Worm (Caenorhabditis elegans) whole organism, L3 larva: ENCODE measurements around the gene nuo-3.

Experiments used
- R02D3.7 ChIP-seq: fragments of 150-350 bp; optimal IDR thresholded peaks from 2 replicates; lab custom pipeline; 2014; ENCODE audit warnings: missing biosample characterization, missing genetic modification characterization
- aly-2 ChIP-seq: fragments of 150-350 bp; optimal IDR thresholded peaks from 2 replicates; lab custom pipeline; 2014; ENCODE audit warnings: missing biosample characterization, missing genetic modification characterization
- ama-1 ChIP-seq: fragments of 150-350 bp; optimal IDR thresholded peaks from 2 replicates; lab custom pipeline; 2018
- ceh-16 ChIP-seq: sonication (generic microtip); optimal IDR thresholded peaks from 2 replicates; lab custom pipeline; 2017; ENCODE audit warnings: missing biosample characterization, missing genetic modification characterization
- ceh-28 ChIP-seq: fragments of 150-350 bp; optimal IDR thresholded peaks from 2 replicates; lab custom pipeline; 2014; ENCODE audit warnings: missing biosample characterization, missing genetic modification reagents, missing genetic modification characterization
- ceh-82 ChIP-seq: fragments of 150-350 bp; optimal IDR thresholded peaks from 2 replicates; lab custom pipeline; 2014; ENCODE audit warnings: missing biosample characterization, missing genetic modification characterization
- ceh-9 ChIP-seq: sonication (generic microtip); optimal IDR thresholded peaks from 2 replicates; lab custom pipeline; 2018; ENCODE audit warnings: missing biosample characterization, missing genetic modification characterization
- daf-12 ChIP-seq: fragments of 150-350 bp; optimal IDR thresholded peaks from 2 replicates; lab custom pipeline; 2014; ENCODE audit warnings: missing biosample characterization, missing genetic modification reagents, missing genetic modification characterization
- egl-27 ChIP-seq: sonication (generic microtip); optimal IDR thresholded peaks from 4 replicates; lab custom pipeline; 2017; ENCODE audit warnings: missing biosample characterization, missing genetic modification reagents, missing genetic modification characterization
- elt-1 ChIP-seq: fragments of 150-350 bp; optimal IDR thresholded peaks from 2 replicates; lab custom pipeline; 2014; ENCODE audit warnings: missing biosample characterization, missing genetic modification characterization
- elt-2 ChIP-seq: sonication (generic microtip); optimal IDR thresholded peaks from 2 replicates; lab custom pipeline; 2016; ENCODE audit warnings: missing genetic modification reagents, mild to moderate bottlenecking, missing genetic modification characterization, missing compliant biosample characterization
- fkh-10 ChIP-seq: sonication (generic microtip); optimal IDR thresholded peaks from 2 replicates; lab custom pipeline; 2017; ENCODE audit warnings: missing biosample characterization, missing genetic modification reagents, missing genetic modification characterization
- fkh-2 ChIP-seq: fragments of 150-350 bp; optimal IDR thresholded peaks from 2 replicates; lab custom pipeline; 2014; ENCODE audit warnings: missing biosample characterization, missing genetic modification reagents, missing genetic modification characterization
- fos-1 ChIP-seq: fragments of 150-350 bp; optimal IDR thresholded peaks from 2 replicates; lab custom pipeline; 2014; ENCODE audit warnings: missing biosample characterization, missing genetic modification characterization
- hmg-11 ChIP-seq: sonication (generic microtip); optimal IDR thresholded peaks from 2 replicates; lab custom pipeline; 2016; ENCODE audit warnings: missing genetic modification characterization, missing compliant biosample characterization
- jun-1 ChIP-seq: fragments of 150-350 bp; optimal IDR thresholded peaks from 2 replicates; lab custom pipeline; 2014; ENCODE audit warnings: missing biosample characterization, missing genetic modification reagents, missing genetic modification characterization
- lin-15B ChIP-seq: fragments of 150-350 bp; optimal IDR thresholded peaks from 2 replicates; lab custom pipeline; 2014; ENCODE audit warnings: missing biosample characterization, missing genetic modification characterization
- lin-39 ChIP-seq: fragments of 150-350 bp; optimal IDR thresholded peaks from 2 replicates; lab custom pipeline; 2018; ENCODE audit warnings: missing biosample characterization, missing genetic modification reagents, missing genetic modification characterization
- lsy-12 ChIP-seq: sonication (generic microtip); optimal IDR thresholded peaks from 2 replicates; lab custom pipeline; 2016; ENCODE audit warnings: mild to moderate bottlenecking, missing genetic modification characterization, missing compliant biosample characterization
- mdl-1 ChIP-seq: fragments of 150-350 bp; optimal IDR thresholded peaks from 2 replicates; lab custom pipeline; 2014; ENCODE audit warnings: missing biosample characterization, missing genetic modification characterization
- mml-1 ChIP-seq: fragments of 150-350 bp; sonication (generic microtip); optimal IDR thresholded peaks from 3 replicates; lab custom pipeline; 2014; ENCODE audit warnings: missing biosample characterization, missing genetic modification characterization
- nhr-11 ChIP-seq: fragments of 150-350 bp; optimal IDR thresholded peaks from 2 replicates; lab custom pipeline; 2014; ENCODE audit warnings: missing biosample characterization, missing genetic modification characterization
- nhr-12 ChIP-seq: fragments of 150-350 bp; optimal IDR thresholded peaks from 2 replicates; lab custom pipeline; 2014; ENCODE audit warnings: missing biosample characterization, missing genetic modification characterization
- nhr-237 ChIP-seq: fragments of 150-350 bp; optimal IDR thresholded peaks from 2 replicates; lab custom pipeline; 2014; ENCODE audit warnings: missing biosample characterization, missing genetic modification characterization
- nhr-25 ChIP-seq: sonication (generic microtip); optimal IDR thresholded peaks from 2 replicates; lab custom pipeline; 2017; ENCODE audit warnings: missing biosample characterization, missing genetic modification characterization
- nhr-28 ChIP-seq: fragments of 150-350 bp; optimal IDR thresholded peaks from 2 replicates; lab custom pipeline; 2014; ENCODE audit warnings: missing biosample characterization, missing genetic modification characterization
- nhr-43 ChIP-seq: sonication (generic microtip); optimal IDR thresholded peaks from 2 replicates; lab custom pipeline; 2016; ENCODE audit warnings: mild to moderate bottlenecking, missing genetic modification characterization, missing compliant biosample characterization; ENCODE audit not compliant: poor library complexity, severe bottlenecking
- nhr-76 ChIP-seq: fragments of 150-350 bp; sonication (generic microtip); optimal IDR thresholded peaks from 5 replicates; lab custom pipeline; 2014; ENCODE audit warnings: missing biosample characterization, missing genetic modification characterization
- nhr-77 ChIP-seq: fragments of 150-350 bp; optimal IDR thresholded peaks from 2 replicates; lab custom pipeline; 2014; ENCODE audit warnings: missing biosample characterization, missing genetic modification characterization
- pha-4 ChIP-seq: fragments of 150-350 bp; optimal IDR thresholded peaks from 2 replicates; lab custom pipeline; 2014; ENCODE audit warnings: missing biosample characterization, missing genetic modification reagents, missing genetic modification characterization
- pqm-1 ChIP-seq: fragments of 150-350 bp; optimal IDR thresholded peaks from 2 replicates; lab custom pipeline; 2017; ENCODE audit warnings: missing biosample characterization, missing genetic modification characterization, inconsistent platforms
- sea-2 ChIP-seq: fragments of 150-350 bp; sonication (generic microtip); optimal IDR thresholded peaks from 4 replicates; lab custom pipeline; 2014; ENCODE audit warnings: missing biosample characterization, missing genetic modification reagents, missing genetic modification characterization
- skn-1 ChIP-seq: fragments of 150-350 bp; optimal IDR thresholded peaks from 2 replicates; lab custom pipeline; 2014; ENCODE audit warnings: missing biosample characterization, missing genetic modification characterization
- snpc-4 ChIP-seq: fragments of 150-350 bp; optimal IDR thresholded peaks from 2 replicates; lab custom pipeline; 2014; ENCODE audit warnings: missing biosample characterization, missing genetic modification characterization
- unc-39 ChIP-seq: sonication (generic microtip); optimal IDR thresholded peaks from 4 replicates; lab custom pipeline; 2017; ENCODE audit warnings: missing biosample characterization, missing genetic modification characterization
- unc-62 ChIP-seq: fragments of 150-350 bp; sonication (generic microtip); optimal IDR thresholded peaks from 4 replicates; lab custom pipeline; 2014; ENCODE audit warnings: missing biosample characterization, missing genetic modification reagents, missing genetic modification characterization
- zag-1 ChIP-seq: fragments of 150-350 bp; optimal IDR thresholded peaks from 2 replicates; lab custom pipeline; 2014; ENCODE audit warnings: missing biosample characterization, missing genetic modification characterization

Gene nuo-3

DNA sequence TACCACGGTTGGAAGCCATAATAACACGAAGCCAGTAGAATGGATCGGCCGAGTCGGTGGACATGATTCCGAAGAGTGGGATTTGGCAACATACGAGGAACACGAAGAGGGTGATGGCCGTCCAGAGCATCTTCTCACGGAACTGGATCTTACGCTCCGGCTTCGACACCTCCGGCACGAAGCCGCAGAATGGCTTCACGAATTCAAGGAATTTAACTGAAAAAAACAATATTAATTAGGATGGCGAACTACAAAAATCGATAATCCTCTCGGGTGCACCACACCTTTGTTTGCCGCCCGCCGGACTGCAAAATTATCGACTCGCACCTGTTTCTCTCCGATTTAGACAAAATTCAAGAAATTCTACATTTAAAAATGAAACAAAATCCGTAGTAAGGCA lies 26.9 kb upstream of the nuo-3 start:
- TF ChIP-seq elt-1 (no peak), daf-12 (tag; lab: Kevin White, UChicago) (no peak), unc-39 (tag; lab: Kevin White, UChicago) (no peak), snpc-4 (tag; lab: Kevin White, UChicago) (no peak), nhr-76 (tag; lab: Kevin White, UChicago) (no peak), ceh-16 (tag; lab: Kevin White, UChicago) (no peak), elt-2 (tag; lab: Kevin White, UChicago) (no peak), lin-15B (tag; lab: Kevin White, UChicago) (no peak), nhr-11 (tag; lab: Kevin White, UChicago) (no peak)

DNA sequence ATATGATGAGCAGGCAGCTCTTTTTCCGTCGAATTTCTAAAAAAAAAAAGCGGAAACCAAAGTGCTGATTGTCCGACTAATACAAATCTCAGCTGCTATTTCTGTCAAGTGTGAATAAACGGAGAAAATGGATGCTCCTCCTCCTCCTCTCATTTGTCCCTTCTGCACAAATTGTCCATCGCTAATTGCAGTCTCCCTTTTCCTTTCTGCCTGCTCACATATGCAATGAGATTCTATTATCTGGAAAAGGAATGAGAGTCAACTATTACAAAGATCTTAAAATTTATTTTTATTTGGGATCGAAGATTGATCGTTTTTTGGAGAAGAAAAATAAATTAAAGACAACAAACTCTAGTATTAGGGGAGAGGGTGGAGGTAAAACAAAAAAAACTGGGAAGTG lies 24.9 kb upstream of the nuo-3 start:
- TF ChIP-seq nhr-76 (tag; lab: Kevin White, UChicago): no peak
- peak; percentile 3 for TF ChIP-seq ceh-82 (tag; lab: Kevin White, UChicago)
- TF ChIP-seq zag-1 (tag; lab: Kevin White, UChicago): no peak
- TF ChIP-seq pqm-1: peak; percentile 14
- TF ChIP-seq aly-2 (tag; lab: Kevin White, UChicago): no peak
- TF ChIP-seq lin-15B (tag; lab: Kevin White, UChicago): no peak
- TF ChIP-seq ama-1 (lab: Kevin White, UChicago): peak; percentile 62
- TF ChIP-seq unc-62 (GFP tag; lab: Kevin White, UChicago): no peak
- TF ChIP-seq skn-1 (tag; lab: Kevin White, UChicago): peak; percentile 9
- peak; percentile 50 for TF ChIP-seq nhr-43 (tag; lab: Kevin White, UChicago)
- TF ChIP-seq nhr-11 (tag; lab: Kevin White, UChicago): no peak
- no peak for TF ChIP-seq nhr-77 (tag; lab: Kevin White, UChicago)

DNA sequence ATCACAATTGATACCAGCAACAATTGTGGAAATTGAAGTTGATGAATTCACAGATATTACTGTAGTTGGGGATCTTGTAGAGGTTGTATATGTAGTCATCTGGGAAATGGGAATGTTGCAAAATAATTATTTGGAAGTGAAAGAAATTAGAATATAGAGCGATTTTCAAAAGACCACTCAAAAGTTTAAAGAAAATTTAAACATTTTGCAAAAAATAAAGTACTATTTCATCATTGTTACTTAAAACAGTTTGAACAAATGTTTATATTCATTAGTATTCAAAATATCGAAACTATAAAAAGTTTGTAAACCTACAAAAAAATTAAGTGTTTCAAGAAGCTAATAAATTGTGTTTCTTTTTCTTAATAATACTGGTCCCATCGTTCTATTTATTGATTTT lies 18.9 kb upstream of the nuo-3 start, which contains the start of gene Y57G11C.46:
Gene Y57G11C.46 (minus strand): TSS at position 101 of the 400 bp plus-strand sequence.
- TF ChIP-seq unc-62 (GFP tag; lab: Kevin White, UChicago): no peak

DNA sequence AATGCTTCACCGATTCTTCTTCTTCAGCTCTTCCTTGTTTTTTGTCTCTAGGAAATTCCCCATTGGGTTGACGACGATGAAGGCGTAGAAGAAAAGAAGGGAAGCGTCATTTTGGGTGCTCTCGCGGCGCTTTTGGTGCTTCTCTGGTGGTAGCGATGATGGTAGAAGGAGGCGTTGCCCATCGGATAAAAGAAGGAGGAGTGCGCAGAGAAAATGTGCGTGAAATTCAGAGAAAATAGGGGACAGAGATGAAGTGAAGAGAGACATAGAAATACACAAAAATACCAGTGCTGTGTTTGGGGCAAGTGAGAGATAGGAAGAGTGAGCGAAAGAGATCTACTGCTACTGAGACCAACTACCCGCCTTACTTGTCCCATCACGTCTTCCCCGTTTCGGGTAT lies 9.6 kb upstream of the nuo-3 start, which contains the start of gene oig-5:
Gene oig-5 (plus strand): TSS at position 301 of the 400 bp plus-strand sequence.
- no peak for TF ChIP-seq unc-62 (GFP tag; lab: Kevin White, UChicago)
- TF ChIP-seq mml-1 (tag; lab: Kevin White, UChicago): no peak
- no peak for TF ChIP-seq mdl-1 (tag; lab: Kevin White, UChicago)
- TF ChIP-seq lin-39: peak; percentile 3
- no peak for TF ChIP-seq nhr-77 (tag; lab: Kevin White, UChicago)
- TF ChIP-seq fos-1 (tag; lab: Kevin White, UChicago): no peak
- TF ChIP-seq nhr-28 (tag; lab: Kevin White, UChicago): no peak

DNA sequence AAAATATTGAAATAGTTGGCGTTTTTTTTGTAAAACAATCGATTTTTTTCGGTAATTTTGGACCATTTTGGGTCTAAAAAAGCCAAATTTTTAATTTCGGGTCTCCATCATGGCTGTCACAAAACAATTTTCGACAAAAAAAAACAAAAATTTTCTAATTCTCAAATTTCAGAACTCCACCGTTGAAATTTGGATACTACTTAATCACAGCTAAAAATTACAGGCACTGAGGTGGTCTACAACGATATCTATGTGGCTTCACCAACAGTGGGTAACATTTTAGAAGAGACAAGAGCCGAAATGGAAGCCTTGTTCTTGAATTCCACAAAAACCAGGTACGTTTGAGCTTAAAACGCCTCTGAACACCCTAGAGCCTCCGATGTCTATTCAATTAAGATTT lies 5.0 kb upstream of the nuo-3 start, which contains the start of gene Y57G11C.1142:
Gene Y57G11C.1142 (plus strand): TSS at position 301 of the 400 bp plus-strand sequence.
- TF ChIP-seq zag-1 (tag; lab: Kevin White, UChicago) (no peak), elt-1 (no peak), egl-27 (tag; lab: Kevin White, UChicago) (no peak), mml-1 (tag; lab: Kevin White, UChicago) (no peak), sea-2 (no peak), pha-4 (tag; lab: Kevin White, UChicago) (no peak), lsy-12 (tag; lab: Kevin White, UChicago) (no peak), fkh-10 (GFP tag; lab: Kevin White, UChicago) (no peak), nhr-237 (tag; lab: Kevin White, UChicago) (no peak), ceh-9 (tag; lab: Kevin White, UChicago) (no peak), lin-15B (tag; lab: Kevin White, UChicago) (no peak), nhr-28 (tag; lab: Kevin White, UChicago) (no peak), snpc-4 (tag; lab: Kevin White, UChicago) (no peak), ceh-28 (tag; lab: Kevin White, UChicago) (no peak), fkh-2 (tag; lab: Kevin White, UChicago) (no peak), hmg-11 (tag; lab: Kevin White, UChicago) (no peak), jun-1 (tag; lab: Kevin White, UChicago) (no peak), R02D3.7 (tag; lab: Kevin White, UChicago) (no peak), nhr-25 (tag; lab: Kevin White, UChicago) (no peak), nhr-12 (tag; lab: Kevin White, UChicago) (no peak)
